Fruit fly (Drosophila melanogaster) S2 (cell line): ENCODE measurements around the gene Uxs.

ENCODE experiments used
- CG8478 ChIP-seq: fragments of >200 bp; optimal IDR thresholded peaks from 2 replicates; lab custom pipeline; 2018
- CTCF ChIP-seq, 2 experiments: fragments of >200 bp; optimal IDR thresholded peaks; 2 replicates each; lab custom pipeline; 2018

The Uxs gene

dm6 chr3L:8180464-8181137 lies at the start of gene Uxs, which contains the start of gene mthl7:
Gene Uxs, plus strand, starts transcription at chr3L:8180923.
Gene mthl7, minus strand, starts transcription at chr3L:8180514.
- TF ChIP-seq CG8478 (lab: Kevin White, UChicago): no peak
- TF ChIP-seq CTCF (optimal IDR thresholded peaks at IDR 0.05; lab: Kevin White, UChicago): no peak

dm6 chr3L:8137448-8137906 lies 43.2 kb upstream of the Uxs start, which contains the start of the genes Setx and mus301:
Gene Setx, minus strand, starts transcription at chr3L:8137498.
Gene mus301, plus strand, starts transcription at chr3L:8137808.
- TF ChIP-seq CTCF (optimal IDR thresholded peaks at IDR 0.05; lab: Kevin White, UChicago): peak in 1 of 2 experiments; percentile 24
- no peak for TF ChIP-seq CG8478 (lab: Kevin White, UChicago)

dm6 chr3L:8150284-8150683 lies 30.4 kb upstream of the Uxs start:
- TF ChIP-seq CG8478 (lab: Kevin White, UChicago): no peak
- no peak for TF ChIP-seq CTCF (optimal IDR thresholded peaks at IDR 0.05; lab: Kevin White, UChicago)

- TF ChIP-seq CG8478 (lab: Kevin White, UChicago): no peak
- TF ChIP-seq CTCF (optimal IDR thresholded peaks at IDR 0.05; lab: Kevin White, UChicago): no peak
These were observed 29.9 kb upstream of the Uxs start for dm6 chr3L:8150812-8151211.

- TF ChIP-seq CG8478 (lab: Kevin White, UChicago): no peak
- TF ChIP-seq CTCF (optimal IDR thresholded peaks at IDR 0.05; lab: Kevin White, UChicago): no peak
These were observed 29.0 kb upstream of the Uxs start, which contains the start of gene CG13676 for dm6 chr3L:8151727-8152199. Gene CG13676, minus strand, starts transcription at chr3L:8151813.

dm6 chr3L:8153206-8153996 lies 27.3 kb upstream of the Uxs start:
- TF ChIP-seq CG8478 (lab: Kevin White, UChicago) (no peak), CTCF (optimal IDR thresholded peaks at IDR 0.05; lab: Kevin White, UChicago) (no peak)

dm6 chr3L:8154544-8154943 lies 26.2 kb upstream of the Uxs start:
- TF ChIP-seq CG8478 (lab: Kevin White, UChicago): no peak

- TF ChIP-seq CTCF (optimal IDR thresholded peaks at IDR 0.05; lab: Kevin White, UChicago): no peak
- no peak for TF ChIP-seq CG8478 (lab: Kevin White, UChicago)
These were observed 25.4 kb upstream of the Uxs start for dm6 chr3L:8155324-8155723.

- no peak for TF ChIP-seq CTCF (optimal IDR thresholded peaks at IDR 0.05; lab: Kevin White, UChicago)
- no peak for TF ChIP-seq CG8478 (lab: Kevin White, UChicago)
These were observed 24.5 kb upstream of the Uxs start for dm6 chr3L:8156199-8156598.

- no peak for TF ChIP-seq CTCF (optimal IDR thresholded peaks at IDR 0.05; lab: Kevin White, UChicago)
- TF ChIP-seq CG8478 (lab: Kevin White, UChicago): no peak
These were observed 23.6 kb upstream of the Uxs start for dm6 chr3L:8157079-8157478.

dm6 chr3L:8158715-8159380 lies 21.9 kb upstream of the Uxs start, which contains the start of gene CG42445:
Gene CG42445, minus strand, starts transcription at chr3L:8158900.
- no peak for TF ChIP-seq CTCF (optimal IDR thresholded peaks at IDR 0.05; lab: Kevin White, UChicago)
- TF ChIP-seq CG8478 (lab: Kevin White, UChicago): no peak

dm6 chr3L:8159724-8160422 lies 20.9 kb upstream of the Uxs start, which contains the start of gene CG43886:
Gene CG43886, minus strand, starts transcription at chr3L:8159774.
- TF ChIP-seq CTCF (optimal IDR thresholded peaks at IDR 0.05; lab: Kevin White, UChicago) (no peak), CG8478 (lab: Kevin White, UChicago) (no peak)

- TF ChIP-seq CG8478 (lab: Kevin White, UChicago): no peak
- TF ChIP-seq CTCF (optimal IDR thresholded peaks at IDR 0.05; lab: Kevin White, UChicago): no peak
These were observed 15.3 kb upstream of the Uxs start, which contains the start of gene CG13675 for dm6 chr3L:8165436-8165835. Gene CG13675, minus strand, starts transcription at chr3L:8165518.

- no peak for TF ChIP-seq CTCF (optimal IDR thresholded peaks at IDR 0.05; lab: Kevin White, UChicago)
- TF ChIP-seq CG8478 (lab: Kevin White, UChicago): no peak
These were observed 4.9 kb upstream of the Uxs start, which contains the start of gene RecQ4 for dm6 chr3L:8175818-8176217. Gene RecQ4, minus strand, starts transcription at chr3L:8175978.
